Worm (Caenorhabditis elegans) whole organism, L3 larva: Measurements from ENCODE around the gene cest-4.
A peak's percentile ranks its signal among the peaks of the same experiment; 100 is the strongest.

Source experiments
- R02D3.7 ChIP-seq: fragments of 150-350 bp; optimal IDR thresholded peaks from 2 replicates; lab custom pipeline; 2014; ENCODE audit warnings: missing biosample characterization, missing genetic modification characterization
- ZK546.5 ChIP-seq: sonication (generic microtip); optimal IDR thresholded peaks from 2 replicates; lab custom pipeline; 2017; ENCODE audit warnings: missing biosample characterization, missing genetic modification characterization
- aly-2 ChIP-seq: fragments of 150-350 bp; optimal IDR thresholded peaks from 2 replicates; lab custom pipeline; 2014; ENCODE audit warnings: missing biosample characterization, missing genetic modification characterization
- ama-1 ChIP-seq: fragments of 150-350 bp; optimal IDR thresholded peaks from 2 replicates; lab custom pipeline; 2018
- ceh-28 ChIP-seq: fragments of 150-350 bp; optimal IDR thresholded peaks from 2 replicates; lab custom pipeline; 2014; ENCODE audit warnings: missing biosample characterization, missing genetic modification reagents, missing genetic modification characterization
- ceh-9 ChIP-seq: sonication (generic microtip); optimal IDR thresholded peaks from 2 replicates; lab custom pipeline; 2018; ENCODE audit warnings: missing biosample characterization, missing genetic modification characterization
- egl-27 ChIP-seq: sonication (generic microtip); optimal IDR thresholded peaks from 4 replicates; lab custom pipeline; 2017; ENCODE audit warnings: missing biosample characterization, missing genetic modification reagents, missing genetic modification characterization
- egl-5 ChIP-seq: fragments of 150-350 bp; optimal IDR thresholded peaks from 2 replicates; lab custom pipeline; 2017; ENCODE audit warnings: missing biosample characterization, missing genetic modification reagents, missing genetic modification characterization, inconsistent platforms
- elt-1 ChIP-seq: fragments of 150-350 bp; optimal IDR thresholded peaks from 2 replicates; lab custom pipeline; 2014; ENCODE audit warnings: missing biosample characterization, missing genetic modification characterization
- elt-2 ChIP-seq: sonication (generic microtip); optimal IDR thresholded peaks from 2 replicates; lab custom pipeline; 2016; ENCODE audit warnings: missing genetic modification reagents, mild to moderate bottlenecking, missing genetic modification characterization, missing compliant biosample characterization
- elt-3 ChIP-seq, 3 experiments: fragments of 150-350 bp in 1 of 3; sonication (generic microtip) in 2 of 3; optimal IDR thresholded peaks; 2 replicates in 2 of 3; 4 replicates in 1 of 3; lab custom pipeline; 2014 to 2017; ENCODE audit warnings: missing biosample characterization in 3 of 3, missing genetic modification characterization in 3 of 3
- eor-1 ChIP-seq, 2 experiments: fragments of 150-350 bp; optimal IDR thresholded peaks; 2 replicates each; lab custom pipeline; 2014 to 2018; ENCODE audit warnings: missing biosample characterization in 2 of 2, missing genetic modification characterization in 2 of 2
- fkh-10 ChIP-seq: sonication (generic microtip); optimal IDR thresholded peaks from 2 replicates; lab custom pipeline; 2017; ENCODE audit warnings: missing biosample characterization, missing genetic modification reagents, missing genetic modification characterization
- fkh-2 ChIP-seq: fragments of 150-350 bp; optimal IDR thresholded peaks from 2 replicates; lab custom pipeline; 2014; ENCODE audit warnings: missing biosample characterization, missing genetic modification reagents, missing genetic modification characterization
- hmg-11 ChIP-seq: sonication (generic microtip); optimal IDR thresholded peaks from 2 replicates; lab custom pipeline; 2016; ENCODE audit warnings: missing genetic modification characterization, missing compliant biosample characterization
- jun-1 ChIP-seq: fragments of 150-350 bp; optimal IDR thresholded peaks from 2 replicates; lab custom pipeline; 2014; ENCODE audit warnings: missing biosample characterization, missing genetic modification reagents, missing genetic modification characterization
- lin-15B ChIP-seq: fragments of 150-350 bp; optimal IDR thresholded peaks from 2 replicates; lab custom pipeline; 2014; ENCODE audit warnings: missing biosample characterization, missing genetic modification characterization
- lin-39 ChIP-seq: fragments of 150-350 bp; optimal IDR thresholded peaks from 2 replicates; lab custom pipeline; 2018; ENCODE audit warnings: missing biosample characterization, missing genetic modification reagents, missing genetic modification characterization
- lsy-12 ChIP-seq: sonication (generic microtip); optimal IDR thresholded peaks from 2 replicates; lab custom pipeline; 2016; ENCODE audit warnings: mild to moderate bottlenecking, missing genetic modification characterization, missing compliant biosample characterization
- mdl-1 ChIP-seq: fragments of 150-350 bp; optimal IDR thresholded peaks from 2 replicates; lab custom pipeline; 2014; ENCODE audit warnings: missing biosample characterization, missing genetic modification characterization
- mml-1 ChIP-seq: fragments of 150-350 bp; sonication (generic microtip); optimal IDR thresholded peaks from 3 replicates; lab custom pipeline; 2014; ENCODE audit warnings: missing biosample characterization, missing genetic modification characterization
- nfya-1 ChIP-seq: sonication (generic microtip); optimal IDR thresholded peaks from 2 replicates; lab custom pipeline; 2017; ENCODE audit warnings: missing genetic modification characterization, mild to moderate bottlenecking, missing compliant biosample characterization, antibody characterized with exemption, moderate library complexity; ENCODE audit not compliant: insufficient read depth
- nhr-11 ChIP-seq: fragments of 150-350 bp; optimal IDR thresholded peaks from 2 replicates; lab custom pipeline; 2014; ENCODE audit warnings: missing biosample characterization, missing genetic modification characterization
- nhr-23 ChIP-seq: fragments of 150-350 bp; optimal IDR thresholded peaks from 2 replicates; lab custom pipeline; 2014; ENCODE audit warnings: missing biosample characterization, missing genetic modification reagents, missing genetic modification characterization
- nhr-237 ChIP-seq: fragments of 150-350 bp; optimal IDR thresholded peaks from 2 replicates; lab custom pipeline; 2014; ENCODE audit warnings: missing biosample characterization, missing genetic modification characterization
- nhr-25 ChIP-seq: sonication (generic microtip); optimal IDR thresholded peaks from 2 replicates; lab custom pipeline; 2017; ENCODE audit warnings: missing biosample characterization, missing genetic modification characterization
- nhr-28 ChIP-seq: fragments of 150-350 bp; optimal IDR thresholded peaks from 2 replicates; lab custom pipeline; 2014; ENCODE audit warnings: missing biosample characterization, missing genetic modification characterization
- nhr-43 ChIP-seq: sonication (generic microtip); optimal IDR thresholded peaks from 2 replicates; lab custom pipeline; 2016; ENCODE audit warnings: mild to moderate bottlenecking, missing genetic modification characterization, missing compliant biosample characterization; ENCODE audit not compliant: poor library complexity, severe bottlenecking
- nhr-67 ChIP-seq: fragments of 150-350 bp; optimal IDR thresholded peaks from 2 replicates; lab custom pipeline; 2014; ENCODE audit warnings: missing biosample characterization, missing genetic modification characterization
- nhr-76 ChIP-seq: fragments of 150-350 bp; sonication (generic microtip); optimal IDR thresholded peaks from 5 replicates; lab custom pipeline; 2014; ENCODE audit warnings: missing biosample characterization, missing genetic modification characterization
- pha-4 ChIP-seq: fragments of 150-350 bp; optimal IDR thresholded peaks from 2 replicates; lab custom pipeline; 2014; ENCODE audit warnings: missing biosample characterization, missing genetic modification reagents, missing genetic modification characterization
- pqm-1 ChIP-seq: fragments of 150-350 bp; optimal IDR thresholded peaks from 2 replicates; lab custom pipeline; 2017; ENCODE audit warnings: missing biosample characterization, missing genetic modification characterization, inconsistent platforms
- sea-2 ChIP-seq: fragments of 150-350 bp; sonication (generic microtip); optimal IDR thresholded peaks from 4 replicates; lab custom pipeline; 2014; ENCODE audit warnings: missing biosample characterization, missing genetic modification reagents, missing genetic modification characterization
- skn-1 ChIP-seq: fragments of 150-350 bp; optimal IDR thresholded peaks from 2 replicates; lab custom pipeline; 2014; ENCODE audit warnings: missing biosample characterization, missing genetic modification characterization
- snpc-4 ChIP-seq: fragments of 150-350 bp; optimal IDR thresholded peaks from 2 replicates; lab custom pipeline; 2014; ENCODE audit warnings: missing biosample characterization, missing genetic modification characterization
- tbx-2 ChIP-seq: sonication (generic microtip); optimal IDR thresholded peaks from 2 replicates; lab custom pipeline; 2016; ENCODE audit warnings: mild to moderate bottlenecking, missing genetic modification characterization, missing compliant biosample characterization
- unc-39 ChIP-seq: sonication (generic microtip); optimal IDR thresholded peaks from 4 replicates; lab custom pipeline; 2017; ENCODE audit warnings: missing biosample characterization, missing genetic modification characterization
- unc-62 ChIP-seq: fragments of 150-350 bp; sonication (generic microtip); optimal IDR thresholded peaks from 4 replicates; lab custom pipeline; 2014; ENCODE audit warnings: missing biosample characterization, missing genetic modification reagents, missing genetic modification characterization
- zag-1 ChIP-seq: fragments of 150-350 bp; optimal IDR thresholded peaks from 2 replicates; lab custom pipeline; 2014; ENCODE audit warnings: missing biosample characterization, missing genetic modification characterization
- ztf-11 ChIP-seq: fragments of 150-350 bp; optimal IDR thresholded peaks from 2 replicates; lab custom pipeline; 2014; ENCODE audit warnings: missing biosample characterization, missing genetic modification characterization
- ztf-4 ChIP-seq: fragments of 150-350 bp; optimal IDR thresholded peaks from 2 replicates; lab custom pipeline; 2014; ENCODE audit warnings: missing biosample characterization, missing genetic modification characterization

cest-4 gene

DNA sequence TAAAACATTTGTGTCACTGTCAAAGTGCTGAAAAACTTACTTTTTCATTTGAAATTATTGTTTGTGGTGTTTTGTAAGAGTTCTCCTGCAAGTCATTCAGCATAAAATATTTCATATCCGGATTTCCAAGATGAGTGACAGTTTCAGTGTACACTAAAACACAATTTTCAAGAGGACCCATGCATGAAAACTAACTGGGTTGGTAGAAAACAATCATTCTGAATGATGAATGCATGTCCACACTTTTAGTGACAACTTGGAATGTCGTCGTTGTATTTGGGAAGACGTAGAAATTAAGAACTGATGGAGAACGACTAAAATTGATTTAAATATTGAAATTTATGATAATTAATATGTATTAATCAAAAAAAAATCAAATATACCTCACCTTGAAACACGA is 19.6 kb upstream of the cest-4 start:
- no peak for TF ChIP-seq ama-1 (lab: Kevin White, UChicago)
- no peak for TF ChIP-seq nhr-67 (tag; lab: Kevin White, UChicago)
- TF ChIP-seq fkh-10 (GFP tag; lab: Kevin White, UChicago) = no peak
- no peak for TF ChIP-seq nhr-76
- no peak for TF ChIP-seq elt-2 (tag; lab: Kevin White, UChicago)
- no peak for TF ChIP-seq aly-2
- no peak for TF ChIP-seq ceh-28 (tag; lab: Kevin White, UChicago)
- no peak for TF ChIP-seq pha-4 (tag; lab: Kevin White, UChicago)
- no peak for TF ChIP-seq elt-3 (tag; optimal IDR thresholded peaks at IDR 0.05; lab: Kevin White, UChicago)
- TF ChIP-seq skn-1 (tag; lab: Kevin White, UChicago) = no peak
- no peak for TF ChIP-seq eor-1 (tag; optimal IDR thresholded peaks at IDR 0.05; lab: Kevin White, UChicago)
- TF ChIP-seq zag-1 = no peak
- TF ChIP-seq nhr-237 = no peak
- TF ChIP-seq ztf-11 (tag; lab: Kevin White, UChicago) = no peak
- TF ChIP-seq lin-39 (tag; lab: Kevin White, UChicago) = no peak
- TF ChIP-seq egl-27 (tag; lab: Kevin White, UChicago) = no peak
- no peak for TF ChIP-seq nhr-43

- TF ChIP-seq elt-2 (tag; lab: Kevin White, UChicago) = peak; percentile 86
- peak; percentile 55 for TF ChIP-seq pqm-1 (tag; lab: Kevin White, UChicago)
- TF ChIP-seq unc-39 (tag; lab: Kevin White, UChicago) = no peak
Measured at ce11 chrIV:6818369-6818768, 16.2 kb upstream of the cest-4 start, which contains the start of gene C17H12.8. Gene C17H12.8 (plus strand): TSS chrIV:6818703.

DNA sequence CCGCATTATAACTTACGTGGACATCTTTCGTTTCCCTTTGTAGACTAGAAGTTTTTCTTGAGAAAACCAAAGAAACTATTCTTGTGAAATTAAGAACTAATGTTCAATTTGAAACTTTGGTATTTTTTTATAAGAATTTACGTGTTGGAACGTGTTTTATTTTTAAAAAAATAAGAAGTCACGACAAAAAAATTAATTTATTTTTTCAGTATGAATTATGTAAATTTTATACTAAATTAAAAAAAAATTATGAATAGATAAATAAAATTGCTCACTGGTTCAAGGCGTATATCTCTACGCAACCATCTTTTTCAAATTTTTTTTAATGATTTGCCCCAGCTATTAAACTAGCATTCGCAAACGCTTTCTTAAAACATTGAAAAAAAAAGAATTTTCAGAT is 15.4 kb upstream of the cest-4 start, which contains the start of gene C17H12.5:
Gene C17H12.5, minus strand, starts transcription at position 101 of the 400 bp plus-strand sequence.
- TF ChIP-seq pqm-1 (tag; lab: Kevin White, UChicago) = no peak
- no peak for TF ChIP-seq aly-2
- no peak for TF ChIP-seq nhr-76
- no peak for TF ChIP-seq skn-1 (tag; lab: Kevin White, UChicago)
- TF ChIP-seq fkh-10 (GFP tag; lab: Kevin White, UChicago) = no peak
- no peak for TF ChIP-seq egl-27 (tag; lab: Kevin White, UChicago)
- no peak for TF ChIP-seq lin-15B (tag; lab: Kevin White, UChicago)
- TF ChIP-seq nhr-28 (tag; lab: Kevin White, UChicago) = no peak
- TF ChIP-seq, all 47 proteins: peak for 0

ce11 chrIV:6811808-6812207 is 9.7 kb upstream of the cest-4 start, which contains the start of gene ceh-48:
Gene ceh-48 (plus strand): TSS chrIV:6812108.
- no peak for TF ChIP-seq skn-1 (tag; lab: Kevin White, UChicago)
- no peak for TF ChIP-seq ceh-28 (tag; lab: Kevin White, UChicago)
- TF ChIP-seq jun-1 = no peak
- no peak for TF ChIP-seq egl-27 (tag; lab: Kevin White, UChicago)
- no peak for TF ChIP-seq sea-2 (GFP tag; lab: Kevin White, UChicago)
- no peak for TF ChIP-seq zag-1
- no peak for TF ChIP-seq nfya-1 (tag; lab: Kevin White, UChicago)
- no peak for TF ChIP-seq pqm-1 (tag; lab: Kevin White, UChicago)
- TF ChIP-seq egl-5 (tag; lab: Kevin White, UChicago) = no peak
- TF ChIP-seq nhr-23 (tag; lab: Kevin White, UChicago) = no peak
- no peak for TF ChIP-seq fkh-2 (tag; lab: Kevin White, UChicago)
- TF ChIP-seq R02D3.7 (tag; lab: Kevin White, UChicago) = no peak
- no peak for TF ChIP-seq mdl-1 (tag; lab: Kevin White, UChicago)
- TF ChIP-seq elt-1 (tag; lab: Kevin White, UChicago) = no peak
- TF ChIP-seq nhr-237 = no peak
- TF ChIP-seq aly-2 = no peak
- TF ChIP-seq hmg-11 = no peak
- no peak for TF ChIP-seq nhr-67 (tag; lab: Kevin White, UChicago)
- no peak for TF ChIP-seq ZK546.5
- no peak for TF ChIP-seq nhr-25 (tag; lab: Kevin White, UChicago)

DNA sequence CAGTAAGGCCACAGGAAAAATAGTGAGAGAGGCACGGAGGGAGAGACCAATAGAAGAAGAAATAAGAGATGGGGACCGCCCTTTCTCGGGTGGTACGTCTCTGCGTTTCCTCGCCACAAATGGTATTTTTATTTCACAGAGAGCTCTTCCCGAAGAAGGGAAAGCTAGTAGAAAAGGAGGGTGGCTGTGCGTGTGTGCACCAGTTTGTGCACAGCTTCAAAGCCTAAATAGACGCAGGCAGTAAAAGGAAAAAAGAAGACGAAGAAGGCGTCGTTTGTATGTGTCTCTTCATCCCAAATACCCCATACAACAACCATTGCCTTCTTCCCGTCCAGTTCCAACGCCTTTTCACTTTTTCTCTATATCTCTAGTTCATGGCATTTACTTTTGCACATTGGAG is 7.6 kb upstream of the cest-4 start:
- TF ChIP-seq egl-27 (tag; lab: Kevin White, UChicago) = no peak
- TF ChIP-seq skn-1 (tag; lab: Kevin White, UChicago) = peak; percentile 8
- TF ChIP-seq pqm-1 (tag; lab: Kevin White, UChicago) = no peak
- no peak for TF ChIP-seq snpc-4 (tag; lab: Kevin White, UChicago)
- TF ChIP-seq lsy-12 (tag; lab: Kevin White, UChicago) = no peak
- no peak for TF ChIP-seq nhr-23 (tag; lab: Kevin White, UChicago)
- TF ChIP-seq unc-62 = no peak
- no peak for TF ChIP-seq ceh-9 (tag; lab: Kevin White, UChicago)
- TF ChIP-seq elt-2 (tag; lab: Kevin White, UChicago) = no peak
- TF ChIP-seq elt-1 (tag; lab: Kevin White, UChicago) = no peak
- no peak for TF ChIP-seq nhr-28 (tag; lab: Kevin White, UChicago)
- TF ChIP-seq fkh-10 (GFP tag; lab: Kevin White, UChicago) = peak; percentile 64
- peak; percentile 37 for TF ChIP-seq lin-15B (tag; lab: Kevin White, UChicago)
- TF ChIP-seq nhr-11 (tag; lab: Kevin White, UChicago) = no peak
- peak; percentile 16 for TF ChIP-seq ceh-28 (tag; lab: Kevin White, UChicago)
- no peak for TF ChIP-seq mml-1
- no peak for TF ChIP-seq elt-3 (tag; optimal IDR thresholded peaks at IDR 0.05; lab: Kevin White, UChicago)
- no peak for TF ChIP-seq pha-4 (tag; lab: Kevin White, UChicago)
- no peak for TF ChIP-seq ztf-4
- TF ChIP-seq fkh-2 (tag; lab: Kevin White, UChicago) = no peak
- TF ChIP-seq zag-1 = no peak
- peak; percentile 42 for TF ChIP-seq tbx-2 (tag; lab: Kevin White, UChicago)
- TF ChIP-seq mdl-1 (tag; lab: Kevin White, UChicago) = no peak
- no peak for TF ChIP-seq nhr-76
- no peak for TF ChIP-seq jun-1
- TF ChIP-seq hmg-11 = peak; percentile 97
- no peak for TF ChIP-seq ZK546.5
- peak; percentile 74 for TF ChIP-seq lin-39 (tag; lab: Kevin White, UChicago)
